Fruit fly (Drosophila melanogaster): Measurements from ENCODE around the gene CG17841.

CG17841 gene

dm6 chrX:10396832-10397231, 29.0 kb downstream of the CG17841 start:
- TF ChIP-seq Myc (optimal IDR thresholded peaks at IDR 0.05) (no peak), Jra (GFP tag; optimal IDR thresholded peaks at IDR 0.05) (no peak), dmrt93B (GFP tag; optimal IDR thresholded peaks at IDR 0.05) (no peak), Hr78 (GFP tag; optimal IDR thresholded peaks at IDR 0.05) (no peak), Dfd (GFP tag; optimal IDR thresholded peaks at IDR 0.05) (no peak), N (GFP tag; optimal IDR thresholded peaks at IDR 0.05) (no peak), ey (GFP tag; optimal IDR thresholded peaks at IDR 0.05) (no peak), GATAd (GFP tag; optimal IDR thresholded peaks at IDR 0.05) (no peak), lola (GFP tag; optimal IDR thresholded peaks at IDR 0.05) (no peak), pan (optimal IDR thresholded peaks at IDR 0.05) (no peak), Hr83 (GFP tag; optimal IDR thresholded peaks at IDR 0.05; ENCODE audit: poor library complexity, severe bottlenecking) (no peak), fru (GFP tag; optimal IDR thresholded peaks at IDR 0.05) (no peak), Dif (GFP tag; optimal IDR thresholded peaks at IDR 0.05; ENCODE audit: partially characterized antibody) (no peak), tai (GFP tag; optimal IDR thresholded peaks at IDR 0.05) (no peak), h (GFP tag; optimal IDR thresholded peaks at IDR 0.05) (no peak), CG9705 (GFP tag; optimal IDR thresholded peaks at IDR 0.05) (no peak)

DNA sequence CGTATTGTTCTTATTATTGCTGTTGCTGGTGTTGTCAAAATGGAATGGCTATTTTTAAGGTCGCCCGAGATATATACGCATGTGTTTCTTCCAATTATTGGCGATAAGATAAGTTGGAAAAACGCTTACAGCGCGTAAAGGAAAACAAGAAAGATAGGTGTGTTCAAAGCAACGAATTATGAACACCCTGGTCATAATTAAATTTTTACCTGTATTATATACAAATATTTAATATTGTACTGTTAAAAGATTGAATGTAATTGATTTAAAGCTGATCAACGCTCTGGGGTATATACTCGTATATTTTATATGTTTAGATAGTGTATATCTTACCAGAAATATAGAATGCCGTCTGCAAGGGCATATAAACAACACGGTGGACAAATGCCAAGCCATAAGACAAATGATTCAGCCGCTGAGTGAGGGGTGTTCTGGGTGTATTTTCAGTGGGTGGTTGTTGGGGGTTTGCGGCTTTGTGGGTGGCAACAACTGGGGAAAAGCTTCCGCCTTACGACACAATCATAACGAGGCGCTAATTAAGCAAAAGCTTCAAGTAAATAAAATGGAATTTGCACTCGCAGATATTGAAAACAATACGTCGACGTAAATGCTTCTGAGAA, 29.8 kb downstream of the CG17841 start:
- peak; percentile 24 for TF ChIP-seq rgr (GFP tag; optimal IDR thresholded peaks at IDR 0.05)
- TF ChIP-seq OdsH (GFP tag; optimal IDR thresholded peaks at IDR 0.05) = peak; percentile 5
- TF ChIP-seq foxo (GFP tag; optimal IDR thresholded peaks at IDR 0.05) = peak in 1 of 2 experiments; percentile 22
- no peak for TF ChIP-seq jim (GFP tag; optimal IDR thresholded peaks at IDR 0.05)
- TF ChIP-seq psq (GFP tag; optimal IDR thresholded peaks at IDR 0.05) = peak; percentile 12
- TF ChIP-seq dmrt93B (GFP tag; optimal IDR thresholded peaks at IDR 0.05) = no peak
- TF ChIP-seq ey (GFP tag; optimal IDR thresholded peaks at IDR 0.05) = peak; percentile 1
- peak; percentile 30 for TF ChIP-seq fru (GFP tag; optimal IDR thresholded peaks at IDR 0.05)
- peak; percentile 37 for TF ChIP-seq HLH106 (tag; optimal IDR thresholded peaks at IDR 0.05)
- peak; percentile 27 for TF ChIP-seq Sp1 (GFP tag; optimal IDR thresholded peaks at IDR 0.05)
- TF ChIP-seq h (GFP tag; optimal IDR thresholded peaks at IDR 0.05) = peak; percentile 15
- no peak for TF ChIP-seq dsf (GFP tag; optimal IDR thresholded peaks at IDR 0.05; ENCODE audit: borderline replicate concordance)

DNA sequence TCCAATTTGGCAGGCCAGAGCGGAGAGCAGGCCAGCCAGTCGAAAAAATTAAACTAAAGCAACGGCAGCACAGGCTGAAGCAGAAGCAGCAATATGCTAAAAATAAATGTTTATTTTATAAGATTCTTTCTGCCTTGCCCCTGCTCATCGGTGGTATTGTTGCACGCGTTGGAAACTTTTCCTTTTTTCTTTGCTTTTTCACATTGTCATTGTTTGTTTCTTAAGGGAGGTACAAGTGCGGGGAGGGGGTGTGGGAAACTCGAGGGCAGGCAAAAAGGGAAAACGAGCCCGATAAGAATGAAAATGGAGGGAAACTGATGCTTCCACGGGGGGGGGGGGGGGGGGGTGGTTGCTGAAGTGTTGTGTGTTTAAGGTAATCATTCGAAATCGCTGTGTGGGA, 31.1 kb downstream of the CG17841 start:
- no peak for TF ChIP-seq Hr78 (GFP tag; optimal IDR thresholded peaks at IDR 0.05)
- TF ChIP-seq CrebA (GFP tag; optimal IDR thresholded peaks at IDR 0.05; ENCODE audit: borderline replicate concordance) = no peak
- no peak for TF ChIP-seq brk (GFP tag; optimal IDR thresholded peaks at IDR 0.05)
- no peak for TF ChIP-seq sv (GFP tag; optimal IDR thresholded peaks at IDR 0.05)
- no peak for TF ChIP-seq dmrt93B (GFP tag; optimal IDR thresholded peaks at IDR 0.05)
- TF ChIP-seq Hnf4 (GFP tag; optimal IDR thresholded peaks at IDR 0.05) = no peak
- no peak for TF ChIP-seq Dfd (GFP tag; optimal IDR thresholded peaks at IDR 0.05)
- TF ChIP-seq GATAd (GFP tag; optimal IDR thresholded peaks at IDR 0.05) = no peak
- no peak for TF ChIP-seq Abd-B (GFP tag; optimal IDR thresholded peaks at IDR 0.05)
- TF ChIP-seq psq (GFP tag; optimal IDR thresholded peaks at IDR 0.05) = no peak
- TF ChIP-seq lola (GFP tag; optimal IDR thresholded peaks at IDR 0.05) = no peak
- TF ChIP-seq pan (optimal IDR thresholded peaks at IDR 0.05) = no peak

DNA sequence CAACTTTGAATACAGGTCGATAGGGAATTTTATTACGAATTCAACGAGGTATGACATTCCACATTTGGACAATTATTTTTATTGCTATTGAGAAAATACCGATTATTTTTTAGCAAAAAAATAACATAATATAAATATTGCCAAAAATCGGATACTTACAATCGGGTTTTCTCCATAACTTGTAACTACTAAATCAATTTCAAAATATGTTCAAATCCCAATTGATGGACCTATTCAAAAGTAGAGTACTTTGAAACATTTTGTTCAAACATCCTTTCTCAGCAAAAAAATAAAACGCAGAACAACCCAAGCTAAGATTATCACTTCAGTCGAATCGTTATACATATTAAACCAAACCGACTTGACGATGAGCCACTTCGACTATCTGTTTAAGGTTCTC, 49.3 kb downstream of the CG17841 start, which contains the start of gene RabX2:
Gene RabX2 (plus strand): TSS at position 301 of the 400 bp plus-strand sequence.
- TF ChIP-seq rgr (GFP tag; optimal IDR thresholded peaks at IDR 0.05) (no peak), pan (optimal IDR thresholded peaks at IDR 0.05) (no peak), Sp1 (GFP tag; optimal IDR thresholded peaks at IDR 0.05) (no peak), tai (GFP tag; optimal IDR thresholded peaks at IDR 0.05) (no peak), OdsH (GFP tag; optimal IDR thresholded peaks at IDR 0.05) (no peak), Rel (GFP tag; optimal IDR thresholded peaks at IDR 0.05) (no peak), Rel (tag; optimal IDR thresholded peaks at IDR 0.05) (no peak)

DNA sequence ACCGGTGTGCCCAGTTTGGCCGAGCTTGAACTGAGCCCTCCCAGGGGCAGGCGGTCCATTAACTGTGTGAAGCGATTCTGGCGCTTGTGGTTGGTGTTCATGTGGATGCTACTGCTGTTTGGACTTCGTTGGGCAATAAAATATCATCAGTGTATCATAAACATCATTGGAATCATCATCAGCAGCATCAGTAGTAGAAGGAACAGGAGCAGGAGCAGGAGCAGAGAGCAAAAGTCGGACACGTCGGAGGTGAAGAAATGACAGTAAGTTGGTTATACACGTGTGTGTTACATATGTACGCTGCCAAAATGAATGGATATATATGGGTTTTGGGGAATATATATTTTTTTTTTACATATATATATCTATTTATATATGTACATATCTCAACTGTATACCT, 64.9 kb downstream of the CG17841 start, which contains the start of gene CG12640:
Gene CG12640 (minus strand): TSS at position 101 of the 400 bp plus-strand sequence.
- TF ChIP-seq jim (GFP tag; optimal IDR thresholded peaks at IDR 0.05) = no peak
- no peak for TF ChIP-seq dsf (GFP tag; optimal IDR thresholded peaks at IDR 0.05; ENCODE audit: borderline replicate concordance)
- no peak for TF ChIP-seq sage (GFP tag; optimal IDR thresholded peaks at IDR 0.05)
- no peak for TF ChIP-seq usp (GFP tag; optimal IDR thresholded peaks at IDR 0.05)
- TF ChIP-seq dl (GFP tag; optimal IDR thresholded peaks at IDR 0.05; ENCODE audit: insufficient read depth in 1 of 2, partially characterized antibody in 2 of 2) = no peak
- no peak for TF ChIP-seq N (GFP tag; optimal IDR thresholded peaks at IDR 0.05)
- TF ChIP-seq OdsH (GFP tag; optimal IDR thresholded peaks at IDR 0.05) = no peak
- TF ChIP-seq woc (GFP tag; optimal IDR thresholded peaks at IDR 0.05) = no peak
- no peak for TF ChIP-seq rgr (GFP tag; optimal IDR thresholded peaks at IDR 0.05)
- no peak for TF ChIP-seq Dif (GFP tag; optimal IDR thresholded peaks at IDR 0.05; ENCODE audit: partially characterized antibody)
- no peak for TF ChIP-seq pan (optimal IDR thresholded peaks at IDR 0.05)
- TF ChIP-seq tai (GFP tag; optimal IDR thresholded peaks at IDR 0.05) = no peak
- no peak for TF ChIP-seq Hnf4 (GFP tag; optimal IDR thresholded peaks at IDR 0.05)
- TF ChIP-seq Jra (GFP tag; optimal IDR thresholded peaks at IDR 0.05) = no peak
- no peak for TF ChIP-seq Dfd (GFP tag; optimal IDR thresholded peaks at IDR 0.05)
- no peak for TF ChIP-seq Hr83 (GFP tag; optimal IDR thresholded peaks at IDR 0.05; ENCODE audit: poor library complexity, severe bottlenecking)
- no peak for TF ChIP-seq HLH106 (tag; optimal IDR thresholded peaks at IDR 0.05)
- no peak for TF ChIP-seq Mio (GFP tag; optimal IDR thresholded peaks at IDR 0.05)
- TF ChIP-seq Rel (GFP tag; optimal IDR thresholded peaks at IDR 0.05) = no peak
- TF ChIP-seq Rel (tag; optimal IDR thresholded peaks at IDR 0.05) = no peak

All from whole organism, wandering third instar larva.